Worm (Caenorhabditis elegans) whole organism, L2 larva: ENCODE data around the gene F16B12.1.

Experiments
- ama-1 ChIP-seq: fragments of 150-350 bp; optimal IDR thresholded peaks from 2 replicates; lab custom pipeline; 2018; ENCODE audit warnings: inconsistent platforms
- ceh-82 ChIP-seq: fragments of 150-350 bp; optimal IDR thresholded peaks from 2 replicates; lab custom pipeline; 2014; ENCODE audit warnings: missing biosample characterization, missing genetic modification characterization
- dmd-4 ChIP-seq: sonication (generic microtip); optimal IDR thresholded peaks from 2 replicates; lab custom pipeline; 2017; ENCODE audit warnings: missing biosample characterization, missing genetic modification characterization
- fos-1 ChIP-seq: fragments of 150-350 bp; optimal IDR thresholded peaks from 2 replicates; lab custom pipeline; 2014; ENCODE audit warnings: missing biosample characterization, missing genetic modification characterization
- nhr-11 ChIP-seq: fragments of 150-350 bp; optimal IDR thresholded peaks from 2 replicates; lab custom pipeline; 2014; ENCODE audit warnings: missing biosample characterization, missing genetic modification characterization
- nhr-23 ChIP-seq: fragments of 150-350 bp; optimal IDR thresholded peaks from 2 replicates; lab custom pipeline; 2014; ENCODE audit warnings: missing biosample characterization, missing genetic modification reagents, missing genetic modification characterization
- nhr-77 ChIP-seq: fragments of 150-350 bp; optimal IDR thresholded peaks from 2 replicates; lab custom pipeline; 2014; ENCODE audit warnings: missing biosample characterization, missing genetic modification characterization
- unc-39 ChIP-seq: fragments of 150-350 bp; optimal IDR thresholded peaks from 2 replicates; lab custom pipeline; 2014; ENCODE audit warnings: missing biosample characterization, missing genetic modification characterization
- ztf-11 ChIP-seq: sonication (generic microtip); optimal IDR thresholded peaks from 2 replicates; lab custom pipeline; 2017; ENCODE audit warnings: missing biosample characterization, missing genetic modification characterization

DNA sequence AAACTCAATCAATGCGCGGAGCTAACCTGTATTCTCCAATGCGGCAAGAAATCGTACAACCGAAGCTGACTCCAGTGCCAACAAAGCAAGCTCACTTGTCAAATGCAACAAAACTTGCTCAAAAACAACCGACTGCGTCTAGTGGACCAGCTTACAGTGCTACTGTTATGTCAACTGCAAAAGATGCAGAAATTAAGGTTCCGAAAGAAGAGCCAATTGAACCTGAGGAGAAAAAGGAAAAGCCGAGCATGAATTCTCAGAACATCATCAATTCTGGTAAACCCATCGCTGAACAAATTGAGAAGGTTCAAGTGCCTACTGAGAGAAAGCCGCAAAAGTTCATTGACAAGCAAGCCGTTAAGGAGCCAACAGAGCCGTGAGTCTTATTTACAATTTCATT is 46.2 kb downstream of the F16B12.1 start:
- TF ChIP-seq ama-1 (lab: Kevin White, UChicago) (no peak), dmd-4 (tag; lab: Kevin White, UChicago) (no peak), nhr-77 (tag; lab: Kevin White, UChicago) (no peak), unc-39 (tag; lab: Kevin White, UChicago) (no peak), ztf-11 (tag; lab: Kevin White, UChicago) (no peak), ceh-82 (tag; lab: Kevin White, UChicago) (no peak), nhr-23 (tag; lab: Kevin White, UChicago) (no peak), fos-1 (tag; lab: Kevin White, UChicago) (no peak), nhr-11 (tag; lab: Kevin White, UChicago) (no peak)
